Worm (Caenorhabditis elegans) whole organism, L2 larva: Measurements from ENCODE around the gene F58E2.2.

Source experiments
- C34F6.9 ChIP-seq: fragments of 150-350 bp; optimal IDR thresholded peaks from 2 replicates; lab custom pipeline; 2014; ENCODE audit warnings: missing biosample characterization, missing genetic modification characterization
- F13H6.1 ChIP-seq: sonication (generic microtip); optimal IDR thresholded peaks from 2 replicates; lab custom pipeline; 2016; ENCODE audit warnings: missing genetic modification characterization, missing compliant biosample characterization
- R02D3.7 ChIP-seq: fragments of 150-350 bp; optimal IDR thresholded peaks from 2 replicates; lab custom pipeline; 2014; ENCODE audit warnings: missing biosample characterization, missing genetic modification characterization
- Y55F3AM.14 ChIP-seq: fragments of 200-800 bp; sonication (Bioruptor generic); optimal IDR thresholded peaks from 2 replicates; lab custom pipeline; 2018; ENCODE audit warnings: mild to moderate bottlenecking, missing genetic modification characterization, missing compliant biosample characterization
- ZK546.5 ChIP-seq: sonication (generic microtip); optimal IDR thresholded peaks from 2 replicates; lab custom pipeline; 2017; ENCODE audit warnings: missing biosample characterization, missing genetic modification characterization
- aly-2 ChIP-seq: fragments of 150-350 bp; optimal IDR thresholded peaks from 2 replicates; lab custom pipeline; 2014; ENCODE audit warnings: missing biosample characterization, missing genetic modification characterization
- ama-1 ChIP-seq: fragments of 150-350 bp; optimal IDR thresholded peaks from 2 replicates; lab custom pipeline; 2018; ENCODE audit warnings: inconsistent platforms
- blmp-1 ChIP-seq: sonication (generic microtip); optimal IDR thresholded peaks from 2 replicates; lab custom pipeline; 2017; ENCODE audit warnings: missing genetic modification characterization, mild to moderate bottlenecking, missing compliant biosample characterization, antibody characterized with exemption, moderate library complexity; ENCODE audit not compliant: insufficient read depth
- ceh-16 ChIP-seq: fragments of 150-350 bp; optimal IDR thresholded peaks from 2 replicates; lab custom pipeline; 2014; ENCODE audit warnings: missing biosample characterization, missing genetic modification characterization
- crh-2 ChIP-seq: sonication (generic microtip); optimal IDR thresholded peaks from 2 replicates; lab custom pipeline; 2017; ENCODE audit warnings: missing biosample characterization, missing genetic modification characterization
- dmd-4 ChIP-seq: sonication (generic microtip); optimal IDR thresholded peaks from 2 replicates; lab custom pipeline; 2017; ENCODE audit warnings: missing biosample characterization, missing genetic modification characterization
- egl-27 ChIP-seq: sonication (generic microtip); optimal IDR thresholded peaks from 3 replicates; lab custom pipeline; 2017; ENCODE audit warnings: missing biosample characterization, missing genetic modification reagents, missing genetic modification characterization
- elt-1 ChIP-seq: fragments of 150-350 bp; optimal IDR thresholded peaks from 2 replicates; lab custom pipeline; 2014; ENCODE audit warnings: missing biosample characterization, missing genetic modification characterization
- elt-3 ChIP-seq: sonication (generic microtip); optimal IDR thresholded peaks from 2 replicates; lab custom pipeline; 2017; ENCODE audit warnings: missing biosample characterization, missing genetic modification characterization
- fos-1 ChIP-seq: fragments of 150-350 bp; optimal IDR thresholded peaks from 2 replicates; lab custom pipeline; 2014; ENCODE audit warnings: missing biosample characterization, missing genetic modification characterization
- gmeb-1 ChIP-seq: fragments of 150-350 bp; optimal IDR thresholded peaks from 2 replicates; lab custom pipeline; 2014; ENCODE audit warnings: missing biosample characterization, missing genetic modification characterization
- lin-11 ChIP-seq: fragments of 150-350 bp; sonication (generic microtip); optimal IDR thresholded peaks from 2 replicates; lab custom pipeline; 2014; ENCODE audit warnings: missing biosample characterization, missing genetic modification characterization, inconsistent platforms, mixed read lengths
- lin-39 ChIP-seq: fragments of 150-350 bp; optimal IDR thresholded peaks from 2 replicates; lab custom pipeline; 2014; ENCODE audit warnings: missing biosample characterization, missing genetic modification reagents, missing genetic modification characterization
- lsy-2 ChIP-seq, 2 experiments: fragments of 150-350 bp in 1 of 2; sonication (generic microtip) in 1 of 2; optimal IDR thresholded peaks; 2 replicates each; lab custom pipeline; 2014 to 2017; ENCODE audit warnings: missing biosample characterization in 2 of 2, missing genetic modification characterization in 2 of 2
- mab-5 ChIP-seq: fragments of 150-350 bp; optimal IDR thresholded peaks from 2 replicates; lab custom pipeline; 2014; ENCODE audit warnings: missing biosample characterization, missing genetic modification characterization
- mbf-1 ChIP-seq: sonication (generic microtip); optimal IDR thresholded peaks from 2 replicates; lab custom pipeline; 2017; ENCODE audit warnings: missing biosample characterization, missing genetic modification characterization
- mdl-1 ChIP-seq, 2 experiments: fragments of 150-350 bp in 1 of 2; sonication (generic microtip) in 1 of 2; optimal IDR thresholded peaks; 2 replicates each; lab custom pipeline; 2017; ENCODE audit warnings: missing biosample characterization in 2 of 2, missing genetic modification characterization in 2 of 2
- nhr-10 ChIP-seq: sonication (generic microtip); optimal IDR thresholded peaks from 2 replicates; lab custom pipeline; 2017; ENCODE audit warnings: missing biosample characterization, missing genetic modification characterization
- nhr-11 ChIP-seq: fragments of 150-350 bp; optimal IDR thresholded peaks from 2 replicates; lab custom pipeline; 2014; ENCODE audit warnings: missing biosample characterization, missing genetic modification characterization
- nhr-25 ChIP-seq: fragments of 150-350 bp; sonication (generic microtip); optimal IDR thresholded peaks from 3 replicates; lab custom pipeline; 2014; ENCODE audit warnings: missing biosample characterization, missing genetic modification characterization
- nhr-6 ChIP-seq: fragments of 150-350 bp; optimal IDR thresholded peaks from 2 replicates; lab custom pipeline; 2014; ENCODE audit warnings: missing biosample characterization, missing genetic modification characterization
- peb-1 ChIP-seq: fragments of 150-350 bp; optimal IDR thresholded peaks from 2 replicates; lab custom pipeline; 2014; ENCODE audit warnings: missing biosample characterization, missing genetic modification characterization
- skn-1 ChIP-seq: sonication (generic microtip); optimal IDR thresholded peaks from 2 replicates; lab custom pipeline; 2017; ENCODE audit warnings: missing biosample characterization, missing genetic modification characterization
- sma-3 ChIP-seq: sonication (generic microtip); optimal IDR thresholded peaks from 2 replicates; lab custom pipeline; 2016; ENCODE audit warnings: missing genetic modification reagents, missing genetic modification characterization, missing compliant biosample characterization
- sma-9 ChIP-seq, 2 experiments: fragments of 150-350 bp in 1 of 2; sonication (generic microtip) in 1 of 2; optimal IDR thresholded peaks; 2 replicates each; lab custom pipeline; 2014 to 2016; ENCODE audit warnings: missing genetic modification characterization in 2 of 2, mild to moderate bottlenecking in 1 of 2, missing biosample characterization in 1 of 2, missing compliant biosample characterization in 1 of 2, missing genetic modification reagents in 1 of 2, moderate library complexity in 1 of 2
- snpc-4 ChIP-seq: fragments of 150-350 bp; optimal IDR thresholded peaks from 2 replicates; lab custom pipeline; 2014; ENCODE audit warnings: missing biosample characterization, missing genetic modification characterization
- unc-39 ChIP-seq: fragments of 150-350 bp; optimal IDR thresholded peaks from 2 replicates; lab custom pipeline; 2014; ENCODE audit warnings: missing biosample characterization, missing genetic modification characterization
- unc-55 ChIP-seq: fragments of 150-350 bp; sonication (generic microtip); optimal IDR thresholded peaks from 3 replicates; lab custom pipeline; 2014; ENCODE audit warnings: missing biosample characterization, missing genetic modification reagents, missing genetic modification characterization
- unc-62 ChIP-seq: fragments of 150-350 bp; optimal IDR thresholded peaks from 2 replicates; lab custom pipeline; 2014; ENCODE audit warnings: missing biosample characterization, missing genetic modification reagents, missing genetic modification characterization
- zag-1 ChIP-seq: fragments of 150-350 bp; optimal IDR thresholded peaks from 2 replicates; lab custom pipeline; 2014; ENCODE audit warnings: missing biosample characterization, missing genetic modification characterization
- ztf-11 ChIP-seq: sonication (generic microtip); optimal IDR thresholded peaks from 2 replicates; lab custom pipeline; 2017; ENCODE audit warnings: missing biosample characterization, missing genetic modification characterization
- ztf-4 ChIP-seq: fragments of 150-350 bp; optimal IDR thresholded peaks from 2 replicates; lab custom pipeline; 2014; ENCODE audit warnings: missing biosample characterization, missing genetic modification characterization

Gene F58E2.2

ce11 chrIV:3442513-3442912 is 27.3 kb upstream of the F58E2.2 start:
- TF ChIP-seq Y55F3AM.14 (GFP tag; lab: Kevin White, UChicago) (no peak), C34F6.9 (tag; lab: Kevin White, UChicago) (no peak), dmd-4 (tag; lab: Kevin White, UChicago) (no peak)

ce11 chrIV:3444101-3444500 is 25.7 kb upstream of the F58E2.2 start, which contains the start of gene F09D12.2:
Gene F09D12.2, minus strand, starts transcription at chrIV:3444201.
- no peak for TF ChIP-seq gmeb-1
- TF ChIP-seq elt-1 (tag; lab: Kevin White, UChicago), result no peak
- no peak for TF ChIP-seq sma-9 (GFP tag; optimal IDR thresholded peaks at IDR 0.05; lab: Kevin White, UChicago)
- TF ChIP-seq sma-9 (tag; optimal IDR thresholded peaks at IDR 0.05; lab: Kevin White, UChicago), result no peak
- TF ChIP-seq aly-2, result no peak
- TF ChIP-seq ZK546.5, result no peak

- no peak for TF ChIP-seq snpc-4 (tag; lab: Kevin White, UChicago)
- TF ChIP-seq nhr-25 (tag; lab: Kevin White, UChicago), result no peak
- no peak for TF ChIP-seq nhr-10 (tag; lab: Kevin White, UChicago)
- no peak for TF ChIP-seq mab-5 (tag; lab: Kevin White, UChicago)
- TF ChIP-seq ZK546.5, result no peak
- no peak for TF ChIP-seq unc-55 (GFP tag; lab: Kevin White, UChicago)
- no peak for TF ChIP-seq fos-1
- no peak for TF ChIP-seq ceh-16 (tag; lab: Kevin White, UChicago)
- no peak for TF ChIP-seq ztf-4 (tag; lab: Kevin White, UChicago)
- TF ChIP-seq peb-1 (tag; lab: Kevin White, UChicago), result no peak
- no peak for TF ChIP-seq egl-27 (tag; lab: Kevin White, UChicago)
- no peak for TF ChIP-seq lin-11 (tag; lab: Kevin White, UChicago)
- TF ChIP-seq lin-39 (tag; lab: Kevin White, UChicago), result no peak
- TF ChIP-seq mbf-1 (tag; lab: Kevin White, UChicago), result no peak
- no peak for TF ChIP-seq dmd-4 (tag; lab: Kevin White, UChicago)
Observed at ce11 chrIV:3444614-3445013, 25.2 kb upstream of the F58E2.2 start, which contains the start of gene F58E2.5. Gene F58E2.5, plus strand, starts transcription at chrIV:3444914.

- TF ChIP-seq ZK546.5 (no peak), dmd-4 (tag; lab: Kevin White, UChicago) (no peak), gmeb-1 (no peak), nhr-6 (tag; lab: Kevin White, UChicago) (no peak), crh-2 (no peak), elt-1 (tag; lab: Kevin White, UChicago) (no peak), Y55F3AM.14 (GFP tag; lab: Kevin White, UChicago) (no peak), zag-1 (no peak), lsy-2 (tag; optimal IDR thresholded peaks at IDR 0.05; lab: Kevin White, UChicago) (no peak), snpc-4 (tag; lab: Kevin White, UChicago) (no peak), sma-9 (GFP tag; optimal IDR thresholded peaks at IDR 0.05; lab: Kevin White, UChicago) (no peak), sma-9 (tag; optimal IDR thresholded peaks at IDR 0.05; lab: Kevin White, UChicago) (no peak)
- TF ChIP-seq, all 48 proteins: peak for 0
Observed at ce11 chrIV:3447350-3447749, 22.5 kb upstream of the F58E2.2 start.

ce11 chrIV:3452516-3452915 is 17.3 kb upstream of the F58E2.2 start:
- TF ChIP-seq ztf-4 (tag; lab: Kevin White, UChicago) (no peak), Y55F3AM.14 (GFP tag; lab: Kevin White, UChicago) (no peak), nhr-11 (tag; lab: Kevin White, UChicago) (no peak), blmp-1 (no peak), unc-39 (no peak), mdl-1 (tag; optimal IDR thresholded peaks at IDR 0.05; lab: Kevin White, UChicago) (no peak), unc-62 (no peak), C34F6.9 (tag; lab: Kevin White, UChicago) (no peak)

ce11 chrIV:3453346-3453745 is 16.5 kb upstream of the F58E2.2 start, which contains the start of gene srz-23:
Gene srz-23, plus strand, starts transcription at chrIV:3453608.
- no peak for TF ChIP-seq unc-39
- no peak for TF ChIP-seq skn-1 (tag; lab: Kevin White, UChicago)
- TF ChIP-seq nhr-10 (tag; lab: Kevin White, UChicago), result no peak
- TF ChIP-seq sma-3, result no peak
- TF ChIP-seq ama-1, result no peak
- TF ChIP-seq F13H6.1 (tag; lab: Kevin White, UChicago), result no peak
- no peak for TF ChIP-seq ZK546.5
- no peak for TF ChIP-seq lin-11 (tag; lab: Kevin White, UChicago)
- TF ChIP-seq peb-1 (tag; lab: Kevin White, UChicago), result no peak
- TF ChIP-seq mab-5 (tag; lab: Kevin White, UChicago), result no peak
- TF ChIP-seq R02D3.7 (tag; lab: Kevin White, UChicago), result no peak
- no peak for TF ChIP-seq lin-39 (tag; lab: Kevin White, UChicago)
- no peak for TF ChIP-seq egl-27 (tag; lab: Kevin White, UChicago)
- TF ChIP-seq ztf-11 (tag; lab: Kevin White, UChicago), result no peak
- no peak for TF ChIP-seq sma-9 (GFP tag; optimal IDR thresholded peaks at IDR 0.05; lab: Kevin White, UChicago)
- TF ChIP-seq sma-9 (tag; optimal IDR thresholded peaks at IDR 0.05; lab: Kevin White, UChicago), result no peak
- no peak for TF ChIP-seq zag-1
- TF ChIP-seq mdl-1 (tag; optimal IDR thresholded peaks at IDR 0.05; lab: Kevin White, UChicago), result no peak
- TF ChIP-seq elt-3 (tag; lab: Kevin White, UChicago), result no peak
